Worm (Caenorhabditis elegans) whole organism, L2 larva: Measurements from ENCODE around the gene F57C12.6.

Experiments
- lin-11 ChIP-seq: fragments of 150-350 bp; sonication (generic microtip); optimal IDR thresholded peaks from 2 replicates; lab custom pipeline; 2014; ENCODE audit warnings: missing biosample characterization, missing genetic modification characterization, inconsistent platforms, mixed read lengths
- nhr-6 ChIP-seq: fragments of 150-350 bp; optimal IDR thresholded peaks from 2 replicates; lab custom pipeline; 2014; ENCODE audit warnings: missing biosample characterization, missing genetic modification characterization

DNA sequence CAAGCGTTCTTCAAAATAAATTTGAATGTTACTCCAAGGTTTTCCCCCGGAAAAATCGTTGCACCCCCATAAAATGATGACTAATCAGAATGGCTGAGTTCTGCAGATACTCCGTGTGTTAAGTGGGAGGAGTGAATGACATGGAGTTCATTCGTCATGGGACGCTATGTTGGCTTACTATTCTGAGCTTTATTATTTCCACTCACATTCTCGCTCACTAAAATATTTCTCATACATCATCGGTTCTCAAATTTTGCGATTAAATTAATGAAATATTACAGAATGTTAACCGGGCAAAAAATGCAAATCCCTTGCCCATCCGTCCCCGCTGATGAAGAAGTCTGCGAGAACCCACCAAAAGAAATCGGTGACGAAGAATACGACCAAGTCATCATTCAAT, 11.0 kb downstream of the F57C12.6 start, which contains the start of gene F28C10.1:
- TF ChIP-seq lin-11 (tag; lab: Kevin White, UChicago) = no peak
- TF ChIP-seq nhr-6 = no peak
